Fruit fly (Drosophila melanogaster) whole organism, adult: ENCODE measurements around the gene CG10584.

Source experiments
- CG14711 ChIP-seq: fragments of 200-800 bp; sonication (Bioruptor generic); optimal IDR thresholded peaks from 2 replicates; lab custom pipeline; 2018; ENCODE audit warnings: missing biosample characterization, mild to moderate bottlenecking, missing genetic modification characterization, moderate library complexity
- CG33017 ChIP-seq: fragments of 200-800 bp; sonication (Bioruptor generic); optimal IDR thresholded peaks from 2 replicates; lab custom pipeline; 2018; ENCODE audit warnings: missing biosample characterization, mild to moderate bottlenecking, missing genetic modification characterization, moderate library complexity
- CG5204 ChIP-seq: fragments of 200-800 bp; sonication (Bioruptor generic); optimal IDR thresholded peaks from 2 replicates; lab custom pipeline; 2016; ENCODE audit warnings: missing biosample characterization, missing genetic modification characterization
- CG7045 ChIP-seq: fragments of 200-800 bp; sonication (Bioruptor generic); optimal IDR thresholded peaks from 2 replicates; lab custom pipeline; 2017; ENCODE audit warnings: missing biosample characterization, mild to moderate bottlenecking, missing genetic modification characterization
- cnc ChIP-seq, 2 experiments: fragments of >200 bp; optimal IDR thresholded peaks; 2 replicates each; lab custom pipeline; 2017
- kay ChIP-seq: fragments of 200-800 bp; sonication (Bioruptor generic); peaks from one replicate; lab custom pipeline; 2016; ENCODE audit warnings: missing biosample characterization, missing genetic modification characterization, borderline replicate concordance
- ovo ChIP-seq: fragments of 200-800 bp; sonication (Bioruptor generic); optimal IDR thresholded peaks from 2 replicates; lab custom pipeline; 2016; ENCODE audit warnings: missing biosample characterization, missing genetic modification characterization
- toe ChIP-seq: fragments of 200-800 bp; sonication (Bioruptor generic); optimal IDR thresholded peaks from 2 replicates; lab custom pipeline; 2016; ENCODE audit warnings: missing biosample characterization, missing genetic modification characterization

dm6 chr3L:21023795-21024194, 7.4 kb downstream of the CG10584 start:
- TF ChIP-seq cnc (optimal IDR thresholded peaks at IDR 0.05; lab: Kevin White, UChicago) (no peak), CG7045 (GFP tag; lab: Kevin White, UChicago) (no peak), kay (GFP tag; lab: Kevin White, UChicago) (no peak), CG5204 (no peak), CG14711 (tag; lab: Kevin White, UChicago) (no peak), toe (GFP tag; lab: Kevin White, UChicago) (no peak), CG33017 (no peak), ovo (no peak)
